Worm (Caenorhabditis elegans) whole organism, L2 larva: ENCODE measurements around the gene C08H9.15.

Experiments
- ceh-82 ChIP-seq: fragments of 150-350 bp; optimal IDR thresholded peaks from 2 replicates; lab custom pipeline; 2014; ENCODE audit warnings: missing biosample characterization, missing genetic modification characterization
- mdl-1 ChIP-seq, 2 experiments: fragments of 150-350 bp in 1 of 2; sonication (generic microtip) in 1 of 2; optimal IDR thresholded peaks; 2 replicates each; lab custom pipeline; 2017; ENCODE audit warnings: missing biosample characterization in 2 of 2, missing genetic modification characterization in 2 of 2
- nhr-12 ChIP-seq: fragments of 150-350 bp; optimal IDR thresholded peaks from 2 replicates; lab custom pipeline; 2014; ENCODE audit warnings: missing biosample characterization, missing genetic modification characterization
- nhr-23 ChIP-seq: fragments of 150-350 bp; optimal IDR thresholded peaks from 2 replicates; lab custom pipeline; 2014; ENCODE audit warnings: missing biosample characterization, missing genetic modification reagents, missing genetic modification characterization
- sma-9 ChIP-seq, 2 experiments: fragments of 150-350 bp in 1 of 2; sonication (generic microtip) in 1 of 2; optimal IDR thresholded peaks; 2 replicates each; lab custom pipeline; 2014 to 2016; ENCODE audit warnings: missing genetic modification characterization in 2 of 2, mild to moderate bottlenecking in 1 of 2, missing biosample characterization in 1 of 2, missing compliant biosample characterization in 1 of 2, missing genetic modification reagents in 1 of 2, moderate library complexity in 1 of 2
- snpc-4 ChIP-seq: fragments of 150-350 bp; optimal IDR thresholded peaks from 2 replicates; lab custom pipeline; 2014; ENCODE audit warnings: missing biosample characterization, missing genetic modification characterization

ce11 chrII:9916177-9916576, 35.2 kb downstream of the C08H9.15 start, which contains the start of gene F26C11.4:
- TF ChIP-seq nhr-23 (tag; lab: Kevin White, UChicago), result no peak
- no peak for TF ChIP-seq ceh-82 (tag; lab: Kevin White, UChicago)
- TF ChIP-seq nhr-12 (tag; lab: Kevin White, UChicago), result no peak
- no peak for TF ChIP-seq snpc-4
- no peak for TF ChIP-seq sma-9 (GFP tag; optimal IDR thresholded peaks at IDR 0.05; lab: Kevin White, UChicago)
- TF ChIP-seq sma-9 (tag; optimal IDR thresholded peaks at IDR 0.05; lab: Kevin White, UChicago), result no peak
- no peak for TF ChIP-seq mdl-1 (tag; optimal IDR thresholded peaks at IDR 0.05; lab: Kevin White, UChicago)
